Worm (Caenorhabditis elegans) whole organism, L4 larva: ENCODE results near the gene F35E8.2.

ENCODE experiments used
- F10B5.3 ChIP-seq: sonication (generic microtip); optimal IDR thresholded peaks from 2 replicates; lab custom pipeline; 2016; ENCODE audit warnings: mild to moderate bottlenecking, missing genetic modification characterization, missing compliant biosample characterization
- T20F7.1 ChIP-seq: fragments of 200-800 bp; sonication (Bioruptor generic); optimal IDR thresholded peaks from 2 replicates; lab custom pipeline; 2018; ENCODE audit warnings: mild to moderate bottlenecking, missing genetic modification characterization, missing compliant biosample characterization
- T26A8.4 ChIP-seq: fragments of 200-800 bp; sonication (Bioruptor generic); IDR thresholded peaks from 2 replicates; pipeline ENCODE4 v1.3.6; 2022; ENCODE audit warnings: missing genetic modification characterization, missing compliant biosample characterization
- Y48G9A.11 ChIP-seq: fragments of 200-800 bp; sonication (Bioruptor generic); IDR thresholded peaks from 2 replicates; pipeline ENCODE4 v1.3.6; 2022; ENCODE audit warnings: missing genetic modification reagents, missing genetic modification characterization, missing compliant biosample characterization
- ZK337.2 ChIP-seq: fragments of 200-800 bp; sonication (Bioruptor generic); IDR thresholded peaks from 2 replicates; pipeline ENCODE4 v1.3.6; 2022; ENCODE audit warnings: missing genetic modification reagents, missing genetic modification characterization, missing compliant biosample characterization
- ZK546.5 ChIP-seq, 2 experiments: sonication (generic microtip); optimal IDR thresholded peaks; 2 replicates each; lab custom pipeline; 2017; ENCODE audit warnings: missing biosample characterization in 2 of 2, missing genetic modification characterization in 2 of 2
- aha-1 ChIP-seq: fragments of 150-350 bp; peaks from one replicate; lab custom pipeline; 2014; ENCODE audit warnings: missing biosample characterization, missing genetic modification characterization
- aly-2 ChIP-seq: sonication (generic microtip); optimal IDR thresholded peaks from 2 replicates; lab custom pipeline; 2018; ENCODE audit warnings: missing biosample characterization, missing genetic modification characterization
- ama-1 ChIP-seq: fragments of 150-350 bp; optimal IDR thresholded peaks from 2 replicates; lab custom pipeline; 2014; ENCODE audit warnings: inconsistent platforms, mixed read lengths
- ceh-28 ChIP-seq: fragments of 150-350 bp; optimal IDR thresholded peaks from 2 replicates; lab custom pipeline; 2014; ENCODE audit warnings: missing biosample characterization, missing genetic modification reagents, missing genetic modification characterization
- ceh-82 ChIP-seq: sonication (generic microtip); optimal IDR thresholded peaks from 2 replicates; lab custom pipeline; 2017; ENCODE audit warnings: missing biosample characterization, missing genetic modification characterization
- cey-2 ChIP-seq: sonication (generic microtip); optimal IDR thresholded peaks from 3 replicates; lab custom pipeline; 2017; ENCODE audit warnings: missing genetic modification characterization, mild to moderate bottlenecking, missing compliant biosample characterization, antibody characterized with exemption, borderline replicate concordance; ENCODE audit not compliant: insufficient read depth
- daf-12 ChIP-seq: fragments of 150-350 bp; optimal IDR thresholded peaks from 2 replicates; lab custom pipeline; 2014; ENCODE audit warnings: missing biosample characterization, missing genetic modification reagents, missing genetic modification characterization
- daf-16 ChIP-seq, 3 experiments: sonication (generic microtip); optimal IDR thresholded peaks; 2 replicates each; lab custom pipeline; 2016 to 2017; ENCODE audit warnings: missing genetic modification characterization in 3 of 3, missing genetic modification reagents in 3 of 3, mild to moderate bottlenecking in 2 of 3, missing compliant biosample characterization in 2 of 3, missing biosample characterization in 1 of 3, moderate library complexity in 1 of 3
- daf-19 ChIP-seq: fragments of 200-800 bp; sonication (Bioruptor generic); conservative IDR thresholded peaks from 2 replicates; pipeline ENCODE4 v1.3.6; 2022; ENCODE audit warnings: missing genetic modification characterization, missing compliant biosample characterization
- daf-8 ChIP-seq: fragments of 200-800 bp; sonication (Bioruptor generic); IDR thresholded peaks from 2 replicates; pipeline ENCODE4 v1.3.6; 2022; ENCODE audit warnings: missing genetic modification characterization, missing compliant biosample characterization
- hlh-11 ChIP-seq: fragments of 200-800 bp; sonication (Bioruptor generic); optimal IDR thresholded peaks from 2 replicates; lab custom pipeline; 2018; ENCODE audit warnings: mild to moderate bottlenecking, missing genetic modification characterization, missing compliant biosample characterization
- hmg-1.1 ChIP-seq: fragments of 200-800 bp; sonication (Bioruptor generic); IDR thresholded peaks from 2 replicates; pipeline ENCODE4 v1.3.6; 2022; ENCODE audit warnings: missing genetic modification reagents, missing genetic modification characterization, missing compliant biosample characterization
- lin-1 ChIP-seq: fragments of 200-800 bp; sonication (Bioruptor generic); IDR thresholded peaks from 2 replicates; pipeline ENCODE4 v1.3.6; 2022; ENCODE audit warnings: missing genetic modification reagents, missing genetic modification characterization, missing compliant biosample characterization
- lin-29 ChIP-seq: fragments of 200-800 bp; sonication (Bioruptor generic); IDR thresholded peaks from 2 replicates; pipeline ENCODE4 v1.3.6; 2022; ENCODE audit warnings: missing genetic modification reagents, missing genetic modification characterization, missing compliant biosample characterization
- lin-39 ChIP-seq: fragments of 150-350 bp; optimal IDR thresholded peaks from 2 replicates; lab custom pipeline; 2014; ENCODE audit warnings: missing biosample characterization, missing genetic modification reagents, missing genetic modification characterization
- lir-3 ChIP-seq: sonication (generic microtip); optimal IDR thresholded peaks from 2 replicates; lab custom pipeline; 2016; ENCODE audit warnings: mild to moderate bottlenecking, missing genetic modification characterization, missing compliant biosample characterization
- mdt-29 ChIP-seq: fragments of 200-800 bp; sonication (Bioruptor generic); IDR thresholded peaks from 2 replicates; pipeline ENCODE4 v1.3.6; 2022; ENCODE audit warnings: missing genetic modification reagents, missing genetic modification characterization, missing compliant biosample characterization
- mep-1 ChIP-seq: fragments of 150-350 bp; sonication (generic microtip); optimal IDR thresholded peaks from 3 replicates; lab custom pipeline; 2014; ENCODE audit warnings: missing biosample characterization, missing genetic modification characterization
- mxl-3 ChIP-seq: fragments of 200-800 bp; sonication (Bioruptor generic); optimal IDR thresholded peaks from 2 replicates; lab custom pipeline; 2018; ENCODE audit warnings: mild to moderate bottlenecking, missing genetic modification characterization, missing compliant biosample characterization
- nhr-10 ChIP-seq: fragments of 150-350 bp; optimal IDR thresholded peaks from 2 replicates; lab custom pipeline; 2014; ENCODE audit warnings: missing biosample characterization, missing genetic modification characterization
- nhr-11 ChIP-seq: fragments of 150-350 bp; optimal IDR thresholded peaks from 2 replicates; lab custom pipeline; 2014; ENCODE audit warnings: missing biosample characterization, missing genetic modification characterization
- nhr-28 ChIP-seq: fragments of 150-350 bp; optimal IDR thresholded peaks from 2 replicates; lab custom pipeline; 2014; ENCODE audit warnings: missing biosample characterization, missing genetic modification characterization
- nhr-41 ChIP-seq: fragments of 200-800 bp; sonication (Bioruptor generic); IDR thresholded peaks from 2 replicates; pipeline ENCODE4 v1.3.6; 2022; ENCODE audit warnings: missing genetic modification reagents, missing genetic modification characterization, missing compliant biosample characterization
- nhr-42 ChIP-seq: fragments of 200-800 bp; sonication (Bioruptor generic); IDR thresholded peaks from 2 replicates; pipeline ENCODE4 v1.3.6; 2022; ENCODE audit warnings: missing genetic modification characterization, missing compliant biosample characterization
- nhr-48 ChIP-seq: sonication (generic microtip); optimal IDR thresholded peaks from 2 replicates; lab custom pipeline; 2016; ENCODE audit warnings: mild to moderate bottlenecking, missing genetic modification characterization, missing compliant biosample characterization
- pha-4 ChIP-seq, 2 experiments: fragments of 150-350 bp in 1 of 2; fragments of 200-800 bp in 1 of 2; sonication (Bioruptor generic) in 1 of 2; IDR thresholded peaks in 1 of 2; optimal IDR thresholded peaks in 1 of 2; 2 replicates each; pipeline versions ENCODE4 v1.3.6 to Lab custom; 2014 to 2022; ENCODE audit warnings: missing genetic modification characterization in 2 of 2, missing genetic modification reagents in 2 of 2, missing biosample characterization in 1 of 2, missing compliant biosample characterization in 1 of 2
- php-3 ChIP-seq: fragments of 200-800 bp; sonication (Bioruptor generic); IDR thresholded peaks from 2 replicates; pipeline ENCODE4 v1.3.6; 2022; ENCODE audit warnings: missing genetic modification reagents, missing genetic modification characterization, missing compliant biosample characterization
- sdz-12 ChIP-seq: fragments of 200-800 bp; sonication (Bioruptor generic); optimal IDR thresholded peaks from 2 replicates; lab custom pipeline; 2018; ENCODE audit warnings: mild to moderate bottlenecking, missing genetic modification characterization, missing compliant biosample characterization
- snpc-1.2 ChIP-seq: fragments of 200-800 bp; sonication (Bioruptor generic); IDR thresholded peaks from 2 replicates; pipeline ENCODE4 v1.3.6; 2022; ENCODE audit warnings: missing genetic modification reagents, missing genetic modification characterization, missing compliant biosample characterization
- spr-1 ChIP-seq: sonication (generic microtip); optimal IDR thresholded peaks from 2 replicates; lab custom pipeline; 2016; ENCODE audit warnings: mild to moderate bottlenecking, missing genetic modification characterization, missing compliant biosample characterization
- tra-1 ChIP-seq: fragments of 200-800 bp; sonication (Bioruptor generic); IDR thresholded peaks from 2 replicates; pipeline ENCODE4 v1.3.6; 2022; ENCODE audit warnings: missing genetic modification reagents, missing genetic modification characterization, missing compliant biosample characterization
- unc-39 ChIP-seq: sonication (generic microtip); optimal IDR thresholded peaks from 2 replicates; lab custom pipeline; 2017; ENCODE audit warnings: missing biosample characterization, missing genetic modification characterization
- unc-62 ChIP-seq, 3 experiments: fragments of 150-350 bp in 1 of 3; sonication (generic microtip); optimal IDR thresholded peaks in 2 of 3; peaks in 1 of 3; 1 replicate in 1 of 3; 2 replicates in 2 of 3; lab custom pipeline; 2014 to 2017; ENCODE audit warnings: missing biosample characterization in 3 of 3, missing genetic modification characterization in 3 of 3, missing genetic modification reagents in 3 of 3, missing genotype in 1 of 3
- vab-7 ChIP-seq: fragments of 200-800 bp; sonication (Bioruptor generic); IDR thresholded peaks from 2 replicates; pipeline ENCODE4 v1.3.6; 2022; ENCODE audit warnings: missing genetic modification reagents, missing genetic modification characterization, missing compliant biosample characterization
- zag-1 ChIP-seq: fragments of 150-350 bp; optimal IDR thresholded peaks from 2 replicates; lab custom pipeline; 2014; ENCODE audit warnings: missing biosample characterization, missing genetic modification characterization
- zfp-3 ChIP-seq: fragments of 200-800 bp; sonication (Bioruptor generic); conservative IDR thresholded peaks from 2 replicates; pipeline ENCODE4 v1.3.6; 2022; ENCODE audit warnings: missing genetic modification reagents, missing genetic modification characterization, missing compliant biosample characterization
- zip-2 ChIP-seq: fragments of 150-350 bp; optimal IDR thresholded peaks from 2 replicates; lab custom pipeline; 2014; ENCODE audit warnings: missing biosample characterization, missing genetic modification characterization
- ztf-11 ChIP-seq: fragments of 150-350 bp; optimal IDR thresholded peaks from 2 replicates; lab custom pipeline; 2014; ENCODE audit warnings: missing biosample characterization, missing genetic modification characterization

The F35E8.2 gene

DNA sequence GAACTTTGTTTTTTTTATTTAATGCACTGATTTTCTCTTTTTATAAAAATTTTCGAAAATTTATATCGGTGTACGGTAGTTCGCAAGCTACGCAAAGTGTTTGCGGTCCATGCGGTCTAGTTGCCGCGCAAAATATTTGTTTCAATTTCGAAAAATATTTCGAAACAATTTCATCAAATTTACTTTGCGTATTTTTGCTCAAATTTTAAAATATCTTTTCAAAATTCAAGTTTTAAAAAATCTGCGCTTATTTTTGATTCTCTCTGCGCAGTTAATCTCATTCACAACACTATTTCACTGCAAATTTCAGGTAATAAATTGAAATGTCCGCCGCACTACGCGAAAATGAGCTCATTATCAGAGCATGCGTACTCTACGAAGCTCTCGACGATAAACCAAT, 38.1 kb upstream of the F35E8.2 start, which contains the start of gene fbxa-197:
Gene fbxa-197 (plus strand): TSS at position 301 of the 400 bp plus-strand sequence.
- TF ChIP-seq unc-62 (GFP tag; optimal IDR thresholded peaks at IDR 0.05 in 1 of 2; lab: Kevin White, UChicago) = no peak
- TF ChIP-seq unc-62 (tag; optimal IDR thresholded peaks at IDR 0.05; lab: Kevin White, UChicago) = no peak
- no peak for TF ChIP-seq nhr-11 (tag; lab: Kevin White, UChicago)
- TF ChIP-seq php-3 (GFP tag; lab: Robert Waterston, UW) = no peak
- no peak for TF ChIP-seq tra-1
- no peak for TF ChIP-seq lin-1 (GFP tag; lab: Robert Waterston, UW)
- TF ChIP-seq nhr-48 (tag; lab: Kevin White, UChicago) = no peak
- no peak for TF ChIP-seq daf-8 (GFP tag; lab: Robert Waterston, UW)
- TF ChIP-seq lin-29 (GFP tag; lab: Robert Waterston, UW) = no peak
- TF ChIP-seq nhr-42 (GFP tag; lab: Robert Waterston, UW) = no peak

- TF ChIP-seq snpc-1.2 (GFP tag; lab: Robert Waterston, UW) = no peak
- peak; percentile 18 for TF ChIP-seq aha-1 (tag; lab: Kevin White, UChicago)
Measured at ce11 chrV:15870356-15870755, 35.1 kb upstream of the F35E8.2 start, which contains the start of gene str-57. str-57 (plus strand) TSS chrV:15870656.

- TF ChIP-seq hlh-11 (tag; lab: Kevin White, UChicago) (no peak), daf-12 (tag; lab: Kevin White, UChicago) (no peak), mxl-3 (no peak), Y48G9A.11 (GFP tag; lab: Robert Waterston, UW) (no peak), sdz-12 (GFP tag; lab: Kevin White, UChicago) (no peak), ama-1 (lab: Kevin White, UChicago) (no peak), zag-1 (tag; lab: Kevin White, UChicago) (no peak), daf-16 (GFP tag; optimal IDR thresholded peaks at IDR 0.05; lab: Kevin White, UChicago) (no peak), daf-16 (tag; optimal IDR thresholded peaks at IDR 0.05; lab: Kevin White, UChicago) (no peak), daf-19 (GFP tag; lab: Robert Waterston, UW) (no peak), mdt-29 (GFP tag; lab: Robert Waterston, UW) (no peak)
Measured at ce11 chrV:15872273-15872672, 33.2 kb upstream of the F35E8.2 start, which contains the start of gene str-56. str-56 (plus strand) TSS chrV:15872573.

- TF ChIP-seq daf-19 (GFP tag; lab: Robert Waterston, UW) (peak; percentile 96), spr-1 (tag; lab: Kevin White, UChicago) (peak; percentile 93), F10B5.3 (peak; percentile 79), nhr-28 (peak; percentile 52), daf-8 (GFP tag; lab: Robert Waterston, UW) (peak; percentile 94), daf-16 (GFP tag; optimal IDR thresholded peaks at IDR 0.05; lab: Kevin White, UChicago) (peak; percentile 75 to 97), daf-16 (tag; optimal IDR thresholded peaks at IDR 0.05; lab: Kevin White, UChicago) (peak; percentile 79), ZK546.5 (tag; optimal IDR thresholded peaks at IDR 0.05; lab: Kevin White, UChicago) (no peak), cey-2 (tag; lab: Kevin White, UChicago) (no peak), sdz-12 (GFP tag; lab: Kevin White, UChicago) (peak; percentile 97), lir-3 (tag; lab: Kevin White, UChicago) (peak; percentile 89), nhr-41 (GFP tag; lab: Robert Waterston, UW) (peak; percentile 95), hmg-1.1 (GFP tag; lab: Robert Waterston, UW) (peak; percentile 98), mep-1 (tag; lab: Kevin White, UChicago) (no peak), ZK337.2 (GFP tag; lab: Robert Waterston, UW) (peak; percentile 93), aly-2 (tag; lab: Kevin White, UChicago) (peak; percentile 74), ztf-11 (no peak), aha-1 (tag; lab: Kevin White, UChicago) (peak; percentile 64), T20F7.1 (GFP tag; lab: Kevin White, UChicago) (peak; percentile 77), nhr-10 (tag; lab: Kevin White, UChicago) (peak; percentile 27), unc-39 (tag; lab: Kevin White, UChicago) (no peak), lin-39 (tag; lab: Kevin White, UChicago) (no peak), zip-2 (tag; lab: Kevin White, UChicago) (peak; percentile 41), T26A8.4 (GFP tag; lab: Robert Waterston, UW) (peak; percentile 94), mxl-3 (peak; percentile 89), pha-4 (GFP tag; IDR thresholded peaks at IDR 0.05; lab: Robert Waterston, UW) (peak; percentile 97), pha-4 (tag; optimal IDR thresholded peaks at IDR 0.05; lab: Kevin White, UChicago) (no peak), ceh-82 (tag; lab: Kevin White, UChicago) (no peak), nhr-11 (tag; lab: Kevin White, UChicago) (peak; percentile 54), ceh-28 (tag; lab: Kevin White, UChicago) (no peak), zfp-3 (GFP tag; lab: Robert Waterston, UW) (peak; percentile 77), vab-7 (GFP tag; lab: Robert Waterston, UW) (peak; percentile 99)
Measured at ce11 chrV:15873762-15874161, 31.7 kb upstream of the F35E8.2 start.
